Fruit fly (Drosophila melanogaster) whole organism, embryonic: ENCODE measurements around the gene nxf4.

ENCODE experiments used
- Asciz ChIP-seq: fragments of 200-800 bp; sonication (Bioruptor generic); optimal IDR thresholded peaks from 2 replicates; lab custom pipeline; 2017; ENCODE audit warnings: missing biosample characterization, mild to moderate bottlenecking, missing genetic modification characterization, missing genetic modification reagents
- Bgb ChIP-seq: fragments of 200-800 bp; sonication (Bioruptor generic); IDR thresholded peaks from 2 replicates; pipeline ENCODE4 v1.3.6; 2022; ENCODE audit warnings: missing biosample characterization, missing genetic modification characterization; ENCODE audit not compliant: partially characterized antibody
- Blimp-1 ChIP-seq: fragments of 200-800 bp; sonication (Bioruptor generic); optimal IDR thresholded peaks from 3 replicates; lab custom pipeline; 2018; ENCODE audit warnings: missing biosample characterization, missing genetic modification characterization, mild to moderate bottlenecking, moderate library complexity, missing genetic modification reagents
- CG12219 ChIP-seq: fragments of 200-800 bp; sonication (Bioruptor generic); optimal IDR thresholded peaks from 3 replicates; lab custom pipeline; 2018; ENCODE audit warnings: missing biosample characterization, mild to moderate bottlenecking, missing genetic modification characterization
- CG12942 ChIP-seq: fragments of 200-800 bp; sonication (Bioruptor generic); optimal IDR thresholded peaks from 3 replicates; lab custom pipeline; 2016; ENCODE audit warnings: missing biosample characterization, missing genetic modification characterization
- CG13296 ChIP-seq: fragments of 200-800 bp; sonication (Bioruptor generic); optimal IDR thresholded peaks from 3 replicates; lab custom pipeline; 2018; ENCODE audit warnings: missing biosample characterization, mild to moderate bottlenecking, missing genetic modification characterization
- CG13775 ChIP-seq: fragments of 200-800 bp; sonication (Bioruptor generic); optimal IDR thresholded peaks from 3 replicates; lab custom pipeline; 2017; ENCODE audit warnings: missing biosample characterization, mild to moderate bottlenecking, missing genetic modification characterization
- CG13894 ChIP-seq: fragments of 200-800 bp; sonication (Bioruptor generic); optimal IDR thresholded peaks from 3 replicates; lab custom pipeline; 2018; ENCODE audit warnings: missing biosample characterization, mild to moderate bottlenecking, missing genetic modification characterization, moderate library complexity
- CG14965 ChIP-seq: fragments of 200-800 bp; sonication (Bioruptor generic); optimal IDR thresholded peaks from 2 replicates; lab custom pipeline; 2016; ENCODE audit warnings: missing biosample characterization, missing genetic modification characterization, borderline replicate concordance
- CG1602 ChIP-seq: fragments of 200-800 bp; sonication (Bioruptor generic); optimal IDR thresholded peaks from 3 replicates; lab custom pipeline; 2016; ENCODE audit warnings: missing biosample characterization, missing genetic modification characterization
- CG17802 ChIP-seq: fragments of 200-800 bp; sonication (Bioruptor generic); optimal IDR thresholded peaks from 2 replicates; lab custom pipeline; 2018; ENCODE audit warnings: missing biosample characterization, mild to moderate bottlenecking, missing genetic modification characterization, moderate library complexity
- CG18476 ChIP-seq: fragments of 200-800 bp; sonication (Bioruptor generic); optimal IDR thresholded peaks from 2 replicates; lab custom pipeline; 2016; ENCODE audit warnings: missing biosample characterization, mild to moderate bottlenecking, missing genetic modification characterization
- CG2875 ChIP-seq: fragments of 200-800 bp; sonication (Bioruptor generic); optimal IDR thresholded peaks from 2 replicates; lab custom pipeline; 2017; ENCODE audit warnings: missing biosample characterization, mild to moderate bottlenecking, missing genetic modification characterization, missing genetic modification reagents
- CG4328 ChIP-seq: fragments of 200-800 bp; sonication (Bioruptor generic); optimal IDR thresholded peaks from 3 replicates; lab custom pipeline; 2017; ENCODE audit warnings: missing biosample characterization, missing genetic modification reagents, missing genetic modification characterization
- CG4820 ChIP-seq: fragments of 200-800 bp; sonication (Bioruptor generic); optimal IDR thresholded peaks from 3 replicates; lab custom pipeline; 2016; ENCODE audit warnings: missing biosample characterization, missing genetic modification characterization
- CG7372 ChIP-seq: fragments of 200-800 bp; sonication (Bioruptor generic); IDR thresholded peaks from 2 replicates; pipeline ENCODE4 v1.3.6; 2022; ENCODE audit warnings: missing biosample characterization, missing genetic modification characterization
- CG8388 ChIP-seq: fragments of 200-800 bp; sonication (Bioruptor generic); optimal IDR thresholded peaks from 2 replicates; lab custom pipeline; 2019; ENCODE audit warnings: missing biosample characterization, mild to moderate bottlenecking, missing genetic modification characterization, moderate library complexity
- CG8478 ChIP-seq: fragments of >200 bp; optimal IDR thresholded peaks from 2 replicates; lab custom pipeline; 2018
- D19B ChIP-seq: fragments of 200-800 bp; sonication (Bioruptor generic); optimal IDR thresholded peaks from 2 replicates; lab custom pipeline; 2017; ENCODE audit warnings: missing biosample characterization, mild to moderate bottlenecking, missing genetic modification characterization
- Doc2 ChIP-seq: fragments of 200-800 bp; sonication (Bioruptor generic); IDR thresholded peaks from 2 replicates; pipeline ENCODE4 v1.3.6; 2022; ENCODE audit warnings: missing biosample characterization, missing genetic modification characterization
- E2f1 ChIP-seq: fragments of 200-800 bp; sonication (Bioruptor generic); IDR thresholded peaks from 2 replicates; pipeline ENCODE4 v1.3.6; 2022; ENCODE audit warnings: missing biosample characterization, missing genetic modification characterization
- Hsf ChIP-seq: fragments of 200-800 bp; sonication (Bioruptor generic); optimal IDR thresholded peaks from 3 replicates; lab custom pipeline; 2016; ENCODE audit warnings: missing biosample characterization, missing genetic modification characterization
- Med ChIP-seq: fragments of 200-800 bp; sonication (Bioruptor generic); peaks from one replicate; lab custom pipeline; 2016; ENCODE audit warnings: missing biosample characterization, missing genetic modification characterization, mild to moderate bottlenecking, inconsistent platforms, moderate library complexity
- Mes4 ChIP-seq: fragments of 200-800 bp; sonication (Bioruptor generic); optimal IDR thresholded peaks from 2 replicates; lab custom pipeline; 2016; ENCODE audit warnings: missing biosample characterization, missing genetic modification characterization
- NC2β ChIP-seq: fragments of 200-800 bp; sonication (Bioruptor generic); optimal IDR thresholded peaks from 2 replicates; lab custom pipeline; 2016; ENCODE audit warnings: missing biosample characterization, missing genetic modification characterization
- Neu2 ChIP-seq: fragments of 200-800 bp; sonication (Bioruptor generic); optimal IDR thresholded peaks from 3 replicates; lab custom pipeline; 2016; ENCODE audit warnings: missing biosample characterization, missing genetic modification characterization, borderline replicate concordance
- Nf-YB ChIP-seq: fragments of 200-800 bp; sonication (Bioruptor generic); optimal IDR thresholded peaks from 3 replicates; lab custom pipeline; 2019; ENCODE audit warnings: missing biosample characterization, mild to moderate bottlenecking, missing genetic modification characterization, moderate library complexity
- NfI ChIP-seq: fragments of 200-800 bp; sonication (Bioruptor generic); optimal IDR thresholded peaks from 3 replicates; lab custom pipeline; 2018; ENCODE audit warnings: missing biosample characterization, mild to moderate bottlenecking, missing genetic modification characterization, moderate library complexity
- Poxn ChIP-seq: fragments of 200-800 bp; sonication (Bioruptor generic); IDR thresholded peaks from 2 replicates; pipeline ENCODE4 v1.3.6; 2022; ENCODE audit warnings: missing biosample characterization, missing genetic modification characterization
- Six4 ChIP-seq: fragments of 200-800 bp; sonication (Bioruptor generic); optimal IDR thresholded peaks from 2 replicates; lab custom pipeline; 2016; ENCODE audit warnings: missing biosample characterization, missing genetic modification characterization
- Spps ChIP-seq: fragments of 200-800 bp; sonication (Bioruptor generic); optimal IDR thresholded peaks from 2 replicates; lab custom pipeline; 2018; ENCODE audit warnings: missing biosample characterization, mild to moderate bottlenecking, missing genetic modification characterization
- Taf1 ChIP-seq: fragments of 200-800 bp; sonication (Bioruptor generic); IDR thresholded peaks from 2 replicates; pipeline ENCODE4 v1.3.6; 2022; ENCODE audit warnings: missing biosample characterization, missing genetic modification characterization
- Trl ChIP-seq, 3 experiments: fragments of >200 bp in 2 of 3; fragments of 200-800 bp in 1 of 3; sonication (Bioruptor generic) in 1 of 3; optimal IDR thresholded peaks; 2 replicates in 1 of 3; 3 replicates in 2 of 3; lab custom pipeline; 2016 to 2017; ENCODE audit warnings: missing biosample characterization in 1 of 3, missing genetic modification characterization in 1 of 3
- Usf ChIP-seq: fragments of 200-800 bp; sonication (Bioruptor generic); optimal IDR thresholded peaks from 2 replicates; lab custom pipeline; 2017; ENCODE audit warnings: missing genotype, missing biosample characterization, missing genetic modification characterization
- Xrp1 ChIP-seq: fragments of 200-800 bp; sonication (Bioruptor generic); IDR thresholded peaks from 2 replicates; pipeline ENCODE4 v1.3.6; 2022; ENCODE audit warnings: missing biosample characterization, missing genetic modification characterization
- ato ChIP-seq: fragments of 200-800 bp; sonication (Bioruptor generic); IDR thresholded peaks from 2 replicates; pipeline ENCODE4 v1.3.6; 2022; ENCODE audit warnings: missing biosample characterization, missing genetic modification characterization; ENCODE audit not compliant: partially characterized antibody
- cad ChIP-seq: fragments of >200 bp; optimal IDR thresholded peaks from 2 replicates; lab custom pipeline; 2017; ENCODE audit warnings: missing biosample characterization, missing genetic modification characterization
- chn ChIP-seq: fragments of 200-800 bp; sonication (Bioruptor generic); optimal IDR thresholded peaks from 2 replicates; lab custom pipeline; 2016; ENCODE audit warnings: missing biosample characterization, missing genetic modification characterization
- corto ChIP-seq: fragments of 200-800 bp; sonication (Bioruptor generic); optimal IDR thresholded peaks from 2 replicates; lab custom pipeline; 2016; ENCODE audit warnings: missing biosample characterization, mild to moderate bottlenecking, missing genetic modification characterization, moderate library complexity
- crc ChIP-seq: fragments of 200-800 bp; sonication (Bioruptor generic); optimal IDR thresholded peaks from 2 replicates; lab custom pipeline; 2016; ENCODE audit warnings: missing biosample characterization, missing genetic modification characterization
- emc ChIP-seq: fragments of 200-800 bp; sonication (Bioruptor generic); optimal IDR thresholded peaks from 2 replicates; lab custom pipeline; 2016; ENCODE audit warnings: missing biosample characterization, missing genetic modification characterization
- gcm ChIP-seq: fragments of 200-800 bp; sonication (Bioruptor generic); optimal IDR thresholded peaks from 2 replicates; lab custom pipeline; 2019; ENCODE audit warnings: missing biosample characterization, mild to moderate bottlenecking, missing genetic modification characterization, moderate library complexity
- inv ChIP-seq: fragments of 200-800 bp; sonication (Bioruptor generic); IDR thresholded peaks from 2 replicates; pipeline ENCODE4 v1.3.6; 2022; ENCODE audit warnings: missing biosample characterization, missing genetic modification characterization; ENCODE audit not compliant: partially characterized antibody
- lola ChIP-seq, 3 experiments: fragments of >200 bp in 2 of 3; fragments of 200-800 bp in 1 of 3; sonication (Bioruptor generic) in 1 of 3; optimal IDR thresholded peaks; 2 replicates each; lab custom pipeline; 2017 to 2019; ENCODE audit warnings: missing biosample characterization in 3 of 3, missing genetic modification characterization in 3 of 3, mild to moderate bottlenecking in 1 of 3, moderate library complexity in 1 of 3
- mam ChIP-seq: fragments of 200-800 bp; sonication (Bioruptor generic); optimal IDR thresholded peaks from 3 replicates; lab custom pipeline; 2016; ENCODE audit warnings: missing biosample characterization, missing genetic modification characterization
- mld ChIP-seq: fragments of 200-800 bp; sonication (Bioruptor generic); IDR thresholded peaks from 3 replicates; pipeline ENCODE4 v1.3.6; 2022; ENCODE audit warnings: missing biosample characterization, missing genetic modification characterization; ENCODE audit not compliant: partially characterized antibody
- pho ChIP-seq: fragments of 200-800 bp; sonication (Bioruptor generic); optimal IDR thresholded peaks from 2 replicates; lab custom pipeline; 2016; ENCODE audit warnings: missing biosample characterization, missing genetic modification characterization
- pzg ChIP-seq: fragments of 200-800 bp; sonication (Bioruptor generic); optimal IDR thresholded peaks from 3 replicates; lab custom pipeline; 2018; ENCODE audit warnings: missing biosample characterization, mild to moderate bottlenecking, missing genetic modification characterization, moderate library complexity
- schlank ChIP-seq: fragments of 200-800 bp; sonication (Bioruptor generic); optimal IDR thresholded peaks from 2 replicates; lab custom pipeline; 2018; ENCODE audit warnings: missing biosample characterization, mild to moderate bottlenecking, missing genetic modification characterization
- wdn ChIP-seq: fragments of 200-800 bp; sonication (Bioruptor generic); IDR thresholded peaks from 2 replicates; pipeline ENCODE4 v1.3.6; 2022; ENCODE audit warnings: missing biosample characterization, missing genetic modification characterization

nxf4 gene

dm6 chr3R:7346445-7346844 is at the start of gene nxf4 (continued):
- TF ChIP-seq Trl (optimal IDR thresholded peaks at IDR 0.05; lab: Kevin White, UChicago) (no peak), Trl (GFP tag; optimal IDR thresholded peaks at IDR 0.05; lab: Kevin White, UChicago) (peak; percentile 87), CG8478 (peak; percentile 72), chn (GFP tag; lab: Kevin White, UChicago) (peak; percentile 82), CG18476 (GFP tag; lab: Kevin White, UChicago) (peak; percentile 39), ato (no peak), CG12219 (GFP tag; lab: Kevin White, UChicago) (peak; percentile 31), Usf (GFP tag; lab: Kevin White, UChicago) (no peak), CG1602 (GFP tag; lab: Kevin White, UChicago) (peak; percentile 81), crc (GFP tag; lab: Kevin White, UChicago) (peak; percentile 51), CG17802 (tag; lab: Kevin White, UChicago) (peak; percentile 73), Xrp1 (GFP tag; lab: Robert Waterston, UW) (peak; percentile 70), Med (GFP tag; lab: Kevin White, UChicago) (no peak), Taf1 (no peak), mld (GFP tag; lab: Robert Waterston, UW) (no peak), Doc2 (GFP tag; lab: Robert Waterston, UW) (no peak; the same call in 1 of the 2 replicates), CG4328 (peak; percentile 19), emc (GFP tag; lab: Kevin White, UChicago) (peak; percentile 79), CG4820 (GFP tag; lab: Kevin White, UChicago) (peak; percentile 76), CG13894 (tag; lab: Kevin White, UChicago) (peak; percentile 34), E2f1 (GFP tag; lab: Robert Waterston, UW) (peak; percentile 12; the same call in 1 of the 2 replicates), wdn (GFP tag; lab: Robert Waterston, UW) (0 out of 2 replicates have a peak, but pooled peaks have one; percentile 18), Spps (tag; lab: Kevin White, UChicago) (no peak), Blimp-1 (GFP tag; lab: Kevin White, UChicago) (peak; percentile 55), Bgb (GFP tag; lab: Robert Waterston, UW) (peak; percentile 75), CG14965 (peak; percentile 100), lola (GFP tag; optimal IDR thresholded peaks at IDR 0.05; lab: Kevin White, UChicago) (no peak), CG2875 (GFP tag; lab: Kevin White, UChicago) (peak; percentile 2), corto (GFP tag; lab: Kevin White, UChicago) (no peak), Mes4 (peak; percentile 74), CG12942 (GFP tag; lab: Kevin White, UChicago) (peak; percentile 74), pzg (GFP tag; lab: Kevin White, UChicago) (no peak), NfI (GFP tag; lab: Kevin White, UChicago) (peak; percentile 81), CG7372 (GFP tag; lab: Robert Waterston, UW) (peak; percentile 65), Asciz (GFP tag; lab: Kevin White, UChicago) (no peak), pho (GFP tag; lab: Kevin White, UChicago) (peak; percentile 72), Hsf (peak; percentile 86), schlank (tag; lab: Kevin White, UChicago) (no peak), D19B (peak; percentile 39), cad (no peak), gcm (no peak), inv (GFP tag; lab: Robert Waterston, UW) (peak; percentile 35; the same call in 1 of the 2 replicates), mam (GFP tag; lab: Kevin White, UChicago) (peak; percentile 74), Neu2 (GFP tag; lab: Kevin White, UChicago) (peak; percentile 23), Six4 (peak; percentile 45), Nf-YB (GFP tag; lab: Kevin White, UChicago) (peak; percentile 17), CG13296 (GFP tag; lab: Kevin White, UChicago) (no peak), NC2β (GFP tag; lab: Kevin White, UChicago) (peak; percentile 81), Poxn (peak; percentile 29; the same call in 1 of the 2 replicates), CG8388 (GFP tag; lab: Kevin White, UChicago) (peak; percentile 39), CG13775 (GFP tag; lab: Kevin White, UChicago) (peak; percentile 83)
